Worm (Caenorhabditis elegans) whole organism, young adult: ENCODE data around the gene F14B8.5.
A peak's percentile ranks its signal among the peaks of the same experiment; 100 is the strongest.
"Not testable (repeated sequence)": the region's sequence is repeated elsewhere in the genome, so short reads cannot be mapped to it uniquely, and the experiment has no call there.

Source experiments
- B0035.1 ChIP-seq: sonication (generic microtip); optimal IDR thresholded peaks from 2 replicates; lab custom pipeline; 2016; ENCODE audit warnings: missing genetic modification characterization, mild to moderate bottlenecking, missing compliant biosample characterization, missing genotype, missing genetic modification reagents
- F55B11.4 ChIP-seq: sonication (generic microtip); optimal IDR thresholded peaks from 2 replicates; lab custom pipeline; 2016; ENCODE audit warnings: missing compliant biosample characterization, missing genetic modification characterization, borderline replicate concordance; ENCODE audit not compliant: insufficient read depth
- Y53G8AR.9 ChIP-seq: fragments of 200-800 bp; sonication (Bioruptor generic); conservative IDR thresholded peaks from 2 replicates; pipeline ENCODE4 v1.3.6; 2022; ENCODE audit warnings: missing genetic modification reagents, missing genetic modification characterization, missing compliant biosample characterization
- Y56A3A.18 ChIP-seq: fragments of 200-800 bp; sonication (Bioruptor generic); IDR thresholded peaks from 2 replicates; pipeline ENCODE4 v1.3.6; 2022; ENCODE audit warnings: missing genetic modification reagents, missing genetic modification characterization, missing compliant biosample characterization
- aptf-3 ChIP-seq: fragments of 200-800 bp; sonication (Bioruptor generic); IDR thresholded peaks from 2 replicates; pipeline ENCODE4 v1.3.6; 2022; ENCODE audit warnings: missing genetic modification characterization, missing compliant biosample characterization
- ceh-27 ChIP-seq: fragments of 200-800 bp; sonication (Bioruptor generic); optimal IDR thresholded peaks from 2 replicates; lab custom pipeline; 2018; ENCODE audit warnings: mild to moderate bottlenecking, missing genetic modification characterization, moderate library complexity, missing compliant biosample characterization
- chd-7 ChIP-seq: sonication (generic microtip); optimal IDR thresholded peaks from 2 replicates; lab custom pipeline; 2016; ENCODE audit warnings: mild to moderate bottlenecking, missing genetic modification characterization, moderate library complexity, missing compliant biosample characterization
- dpl-1 ChIP-seq: fragments of 150-350 bp; optimal IDR thresholded peaks from 2 replicates; lab custom pipeline; 2014; ENCODE audit warnings: missing biosample characterization, missing genetic modification reagents, missing genetic modification characterization
- egrh-3 ChIP-seq: fragments of 200-800 bp; sonication (Bioruptor generic); IDR thresholded peaks from 2 replicates; pipeline ENCODE4 v1.3.6; 2022; ENCODE audit warnings: missing genetic modification reagents, missing genetic modification characterization, missing compliant biosample characterization
- lin-54 ChIP-seq: fragments of 200-800 bp; sonication (Bioruptor generic); optimal IDR thresholded peaks from 2 replicates; lab custom pipeline; 2018; ENCODE audit warnings: mild to moderate bottlenecking, missing genetic modification characterization, missing compliant biosample characterization
- lsy-27 ChIP-seq: sonication (generic microtip); optimal IDR thresholded peaks from 2 replicates; lab custom pipeline; 2017; ENCODE audit warnings: missing genetic modification characterization, mild to moderate bottlenecking, missing compliant biosample characterization, antibody characterized with exemption, missing genotype, borderline replicate concordance; ENCODE audit not compliant: insufficient read depth
- madf-3 ChIP-seq: fragments of 200-800 bp; sonication (Bioruptor generic); IDR thresholded peaks from 2 replicates; pipeline ENCODE4 v1.3.6; 2022; ENCODE audit warnings: missing genetic modification reagents, missing genetic modification characterization, missing compliant biosample characterization
- mcd-1 ChIP-seq: fragments of 200-800 bp; sonication (Bioruptor generic); IDR thresholded peaks from 2 replicates; pipeline ENCODE4 v1.3.6; 2022; ENCODE audit warnings: missing genetic modification reagents, missing genetic modification characterization, missing compliant biosample characterization
- mes-4 ChIP-seq: sonication (generic microtip); optimal IDR thresholded peaks from 2 replicates; lab custom pipeline; 2016; ENCODE audit warnings: missing genotype, missing genetic modification characterization, missing compliant biosample characterization
- nfyb-1 ChIP-seq: fragments of 200-800 bp; sonication (Bioruptor generic); IDR thresholded peaks from 2 replicates; pipeline ENCODE4 v1.3.6; 2022; ENCODE audit warnings: missing genetic modification reagents, missing genetic modification characterization, missing compliant biosample characterization
- nhr-27 ChIP-seq: fragments of 200-800 bp; sonication (Bioruptor generic); optimal IDR thresholded peaks from 2 replicates; lab custom pipeline; 2018; ENCODE audit warnings: mild to moderate bottlenecking, missing genetic modification characterization, moderate library complexity, missing compliant biosample characterization
- pbrm-1 ChIP-seq: fragments of 200-800 bp; sonication (Bioruptor generic); IDR thresholded peaks from 2 replicates; pipeline ENCODE4 v1.3.6; 2022; ENCODE audit warnings: missing genetic modification reagents, missing genetic modification characterization, missing compliant biosample characterization
- snpc-1.1 ChIP-seq: sonication (generic microtip); optimal IDR thresholded peaks from 2 replicates; lab custom pipeline; 2017; ENCODE audit warnings: missing genetic modification characterization, mild to moderate bottlenecking, missing compliant biosample characterization, antibody characterized with exemption, moderate library complexity, missing genotype, missing genetic modification reagents; ENCODE audit not compliant: insufficient read depth
- tlf-1 ChIP-seq: fragments of 200-800 bp; sonication (Bioruptor generic); optimal IDR thresholded peaks from 2 replicates; lab custom pipeline; 2018; ENCODE audit warnings: mild to moderate bottlenecking, missing genetic modification characterization, missing compliant biosample characterization
- unc-62 ChIP-seq: fragments of 150-350 bp; optimal IDR thresholded peaks from 2 replicates; lab custom pipeline; 2014; ENCODE audit warnings: missing biosample characterization, missing genetic modification reagents, missing genetic modification characterization
- zfh-2 ChIP-seq: fragments of 200-800 bp; sonication (Bioruptor generic); conservative IDR thresholded peaks from 2 replicates; pipeline ENCODE4 v1.3.6; 2022; ENCODE audit warnings: missing genetic modification reagents, missing genetic modification characterization, missing compliant biosample characterization
- ztf-3 ChIP-seq: fragments of 200-800 bp; sonication (Bioruptor generic); optimal IDR thresholded peaks from 2 replicates; lab custom pipeline; 2018; ENCODE audit warnings: mild to moderate bottlenecking, missing genetic modification characterization, missing compliant biosample characterization
- ztf-6 ChIP-seq: fragments of 200-800 bp; sonication (Bioruptor generic); IDR thresholded peaks from 2 replicates; pipeline ENCODE4 v1.3.6; 2022; ENCODE audit warnings: missing genetic modification reagents, missing genetic modification characterization, missing compliant biosample characterization

F14B8.5 gene

DNA sequence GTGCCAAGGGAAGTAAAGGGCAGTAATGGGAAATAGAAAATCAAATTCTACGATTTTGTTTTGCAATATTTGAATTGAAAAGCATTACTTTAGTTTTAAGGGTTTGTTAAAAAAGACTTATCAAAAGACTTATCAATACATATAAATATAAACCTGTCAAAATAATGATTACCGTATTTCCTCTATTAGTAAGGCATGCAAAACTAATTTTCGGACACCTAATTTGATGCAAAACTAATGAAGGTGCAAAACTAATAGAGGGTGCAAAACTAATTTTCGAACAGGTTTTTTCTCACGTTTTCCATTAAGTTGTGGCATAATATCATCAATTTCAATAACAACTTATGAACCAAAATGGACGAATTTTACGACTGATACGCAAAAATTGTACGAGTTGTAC lies 46.7 kb downstream of the F14B8.5 start, which contains the start of gene F41C6.6:
TSS of gene F41C6.6 (minus strand) at position 101 of the 400 bp plus-strand sequence.
- TF ChIP-seq unc-62 (GFP tag; lab: Kevin White, UChicago); aptf-3; Y56A3A.18 (GFP tag; lab: Robert Waterston, UW): not testable (repeated sequence)

DNA sequence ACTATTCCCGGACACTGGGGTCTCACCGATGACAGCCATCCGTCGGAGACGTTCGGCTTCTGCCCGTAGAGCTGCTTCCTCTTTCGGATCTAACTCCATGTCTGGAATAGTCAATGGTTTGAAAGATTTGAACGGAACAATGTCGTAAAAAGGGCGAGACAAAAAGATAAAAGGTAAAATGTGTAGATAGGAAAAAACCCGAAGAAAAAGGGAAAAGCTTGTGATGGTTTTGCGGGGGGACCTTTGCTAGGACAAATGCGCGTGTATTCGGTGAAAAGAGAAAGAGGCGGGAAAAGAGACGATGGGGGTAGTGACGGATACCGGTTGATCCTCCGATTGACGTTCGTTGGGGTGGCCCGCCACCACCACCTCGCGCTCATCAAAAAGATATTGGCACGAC lies 51.1 kb downstream of the F14B8.5 start, which contains the start of gene col-173:
TSS of gene col-173 (minus strand) at position 101 of the 400 bp plus-strand sequence.
- TF ChIP-seq F55B11.4 (tag; lab: Kevin White, UChicago) (no peak), tlf-1 (GFP tag; lab: Kevin White, UChicago) (no peak), snpc-1.1 (tag; lab: Kevin White, UChicago) (no peak), lsy-27 (tag; lab: Kevin White, UChicago) (no peak), B0035.1 (tag; lab: Kevin White, UChicago) (no peak), lin-54 (GFP tag; lab: Kevin White, UChicago) (no peak), pbrm-1 (GFP tag; lab: Robert Waterston, UW) (no peak), ceh-27 (GFP tag; lab: Kevin White, UChicago) (no peak), Y53G8AR.9 (GFP tag; lab: Robert Waterston, UW) (no peak), dpl-1 (no peak), mcd-1 (GFP tag; lab: Robert Waterston, UW) (no peak), madf-3 (no peak), mes-4 (tag; lab: Kevin White, UChicago) (no peak), ztf-6 (GFP tag; lab: Robert Waterston, UW) (no peak), chd-7 (no peak), nhr-27 (tag; lab: Kevin White, UChicago) (no peak), unc-62 (GFP tag; lab: Kevin White, UChicago) (no peak)

DNA sequence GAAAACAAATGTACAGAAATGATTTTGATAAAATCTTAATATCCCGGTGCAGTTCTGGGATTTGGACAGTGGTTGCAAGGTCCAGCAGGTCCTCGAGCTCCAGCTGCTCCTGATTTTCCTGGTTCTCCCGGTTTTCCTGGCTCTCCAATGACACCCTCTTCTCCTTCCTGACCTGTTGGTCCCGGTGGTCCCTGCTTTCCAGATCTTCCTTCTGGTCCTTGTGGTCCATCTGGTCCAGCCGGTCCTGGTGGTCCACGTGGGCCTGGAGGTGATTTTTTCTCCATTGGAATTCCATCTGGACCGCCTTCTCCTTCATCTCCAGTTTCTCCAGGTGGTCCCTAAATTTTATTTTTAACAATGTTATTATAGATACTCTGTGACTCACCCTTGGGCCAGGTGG lies 53.2 kb downstream of the F14B8.5 start:
- TF ChIP-seq egrh-3 (GFP tag; lab: Robert Waterston, UW): peak; percentile 24; the same call in 1 of the 2 replicates
- TF ChIP-seq ztf-3 (GFP tag; lab: Kevin White, UChicago): no peak
- TF ChIP-seq zfh-2 (GFP tag; lab: Robert Waterston, UW): peak; percentile 63
- 0 out of 2 replicates have a peak, but pooled peaks have one; percentile 31 for TF ChIP-seq nfyb-1 (GFP tag; lab: Robert Waterston, UW)
- TF ChIP-seq, all 124 proteins: peak for 3
